Fruit fly (Drosophila melanogaster): ENCODE data around the gene CG8620.
A peak's percentile ranks its signal among the peaks of the same experiment; 100 is the strongest.

CG8620 gene

DNA sequence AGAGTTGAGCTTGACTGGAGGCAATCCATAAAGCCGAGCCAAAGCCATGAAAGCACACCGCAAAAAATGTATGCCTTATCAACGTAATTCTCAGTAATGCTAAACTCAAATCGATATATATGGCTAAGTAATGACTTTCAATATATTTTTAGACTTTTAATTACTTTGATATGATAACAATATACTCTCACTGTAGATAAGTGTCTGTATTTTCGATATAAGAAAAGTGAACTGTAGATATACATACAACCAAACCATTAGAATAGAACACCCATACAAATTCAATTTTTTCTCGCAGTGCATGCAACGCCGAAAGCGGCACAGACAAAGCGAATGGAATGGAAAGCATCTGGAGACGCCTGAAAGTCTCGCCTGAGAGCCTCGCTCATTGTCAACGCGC lies 4.3 kb upstream of the CG8620 start (continued):
- TF ChIP-seq Pdp1 (GFP tag; optimal IDR thresholded peaks at IDR 0.05) (no peak), CTCF (GFP tag; optimal IDR thresholded peaks at IDR 0.05) (no peak), CG1603 (tag; optimal IDR thresholded peaks at IDR 0.05) (peak; percentile 8), CG14710 (tag; optimal IDR thresholded peaks at IDR 0.05) (peak; percentile 1), phol (tag; optimal IDR thresholded peaks at IDR 0.05) (peak; percentile 23), sens (GFP tag) (peak; percentile 76), Med (GFP tag) (peak; percentile 20), bsh (GFP tag; optimal IDR thresholded peaks at IDR 0.05) (peak; percentile 8 to 30), grau (tag; optimal IDR thresholded peaks at IDR 0.05) (peak; percentile 24), lilli (GFP tag; optimal IDR thresholded peaks at IDR 0.05) (peak; percentile 1), Oli (tag; optimal IDR thresholded peaks at IDR 0.05) (peak; percentile 22), CG7839 (tag; optimal IDR thresholded peaks at IDR 0.05) (peak; percentile 14), CG10979 (tag; optimal IDR thresholded peaks at IDR 0.05) (peak; percentile 37), Sox100B (GFP tag; optimal IDR thresholded peaks at IDR 0.05) (peak; percentile 2), dpn (GFP tag; optimal IDR thresholded peaks at IDR 0.05) (no peak), Atf6 (GFP tag; IDR thresholded peaks at IDR 0.05) (no peak), CG2678 (tag; optimal IDR thresholded peaks at IDR 0.05) (peak; percentile 40), CG15269 (tag; optimal IDR thresholded peaks at IDR 0.05) (peak; percentile 11), CG7372 (GFP tag; IDR thresholded peaks at IDR 0.05) (no peak), CG13424 (tag; optimal IDR thresholded peaks at IDR 0.05) (peak; percentile 9), CoRest (tag; optimal IDR thresholded peaks at IDR 0.05) (peak; percentile 20), nom (GFP tag; optimal IDR thresholded peaks at IDR 0.05) (peak; percentile 44), Vsx1 (GFP tag; optimal IDR thresholded peaks at IDR 0.05) (no peak), unpg (GFP tag; optimal IDR thresholded peaks at IDR 0.05) (peak; percentile 18), CG11504 (tag; optimal IDR thresholded peaks at IDR 0.05) (peak; percentile 42), CG18262 (tag; optimal IDR thresholded peaks at IDR 0.05) (peak; percentile 22), row (GFP tag; IDR thresholded peaks at IDR 0.05) (peak; percentile 26; the same call in 2 of the 3 replicates), CG2875 (GFP tag; optimal IDR thresholded peaks at IDR 0.05) (no peak), CG4424 (GFP tag; optimal IDR thresholded peaks at IDR 0.05) (peak; percentile 28), Hr51 (GFP tag; optimal IDR thresholded peaks at IDR 0.05) (peak in 1 of 2 experiments; percentile 28), rib (GFP tag; IDR thresholded peaks at IDR 0.05) (no peak), Blimp-1 (GFP tag; optimal IDR thresholded peaks at IDR 0.05) (peak; percentile 34)

dm6 chr3L:7154249-7154648 lies 3.6 kb upstream of the CG8620 start:
- no peak for TF ChIP-seq CG12236 (GFP tag; optimal IDR thresholded peaks at IDR 0.05)
- peak; percentile 69 for TF ChIP-seq CG15479 (GFP tag; optimal IDR thresholded peaks at IDR 0.05)
- peak; percentile 42 for TF ChIP-seq Med (GFP tag)

DNA sequence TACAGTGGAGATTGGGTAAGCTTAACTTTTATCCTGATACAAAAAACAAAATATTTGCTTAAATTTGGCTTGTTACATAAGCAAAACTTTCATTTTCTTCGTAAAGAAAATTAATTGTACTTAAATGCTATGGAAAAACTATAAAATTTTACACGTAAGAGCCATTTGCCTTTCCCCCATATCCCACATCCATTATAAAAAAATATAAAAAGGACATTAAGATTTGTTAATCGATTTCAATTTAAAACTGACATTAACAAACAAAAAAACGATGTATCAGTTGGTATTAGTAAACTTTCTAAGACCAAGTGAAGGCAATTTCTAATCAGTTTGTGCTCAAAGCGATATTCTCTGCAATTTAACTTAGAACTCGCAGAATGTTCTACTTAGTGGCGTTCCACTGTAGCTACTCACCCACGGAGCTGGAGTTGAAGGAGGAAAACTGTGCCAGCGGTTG lies 2.3 kb upstream of the CG8620 start:
- TF ChIP-seq D19A (tag; optimal IDR thresholded peaks at IDR 0.05): peak; percentile 25
- peak; percentile 9 for TF ChIP-seq CG4424 (GFP tag; optimal IDR thresholded peaks at IDR 0.05)
- TF ChIP-seq danr (GFP tag; IDR thresholded peaks at IDR 0.05): no peak
- TF ChIP-seq eve (GFP tag; optimal IDR thresholded peaks at IDR 0.05): peak in 1 of 2 experiments; percentile 59
- TF ChIP-seq chif (GFP tag; optimal IDR thresholded peaks at IDR 0.05): peak in 1 of 2 experiments; percentile 16
- TF ChIP-seq CG2678 (tag; optimal IDR thresholded peaks at IDR 0.05): peak; percentile 49
- peak; percentile 57 for TF ChIP-seq CG30403 (GFP tag; optimal IDR thresholded peaks at IDR 0.05)
- peak; percentile 32 for TF ChIP-seq Sox100B (GFP tag; optimal IDR thresholded peaks at IDR 0.05)
- peak; percentile 16 for TF ChIP-seq Sox102F (GFP tag; optimal IDR thresholded peaks at IDR 0.05)
- peak; percentile 26 for TF ChIP-seq org-1 (GFP tag; optimal IDR thresholded peaks at IDR 0.05)
- TF ChIP-seq CG31441 (GFP tag; IDR thresholded peaks at IDR 0.05): peak; percentile 56; the same call in 1 of the 2 replicates
- TF ChIP-seq CG2712 (tag; optimal IDR thresholded peaks at IDR 0.05): peak; percentile 53
- TF ChIP-seq chn (GFP tag; optimal IDR thresholded peaks at IDR 0.05): peak; percentile 20
- TF ChIP-seq CG12236 (GFP tag; optimal IDR thresholded peaks at IDR 0.05): no peak
- TF ChIP-seq Xrp1 (GFP tag; IDR thresholded peaks at IDR 0.05): peak; percentile 20; the same call in 1 of the 2 replicates
- TF ChIP-seq CG14014 (GFP tag; IDR thresholded peaks at IDR 0.05): no peak
- TF ChIP-seq Six4 (GFP tag; optimal IDR thresholded peaks at IDR 0.05): peak; percentile 11
- TF ChIP-seq gsb-n (tag; optimal IDR thresholded peaks at IDR 0.05): no peak
- TF ChIP-seq Fer1 (GFP tag; optimal IDR thresholded peaks at IDR 0.05): peak; percentile 1
